Worm (Caenorhabditis elegans): ENCODE measurements around the gene T05A8.7.
A peak's percentile ranks its signal among the peaks of the same experiment; 100 is the strongest.

Gene T05A8.7

DNA sequence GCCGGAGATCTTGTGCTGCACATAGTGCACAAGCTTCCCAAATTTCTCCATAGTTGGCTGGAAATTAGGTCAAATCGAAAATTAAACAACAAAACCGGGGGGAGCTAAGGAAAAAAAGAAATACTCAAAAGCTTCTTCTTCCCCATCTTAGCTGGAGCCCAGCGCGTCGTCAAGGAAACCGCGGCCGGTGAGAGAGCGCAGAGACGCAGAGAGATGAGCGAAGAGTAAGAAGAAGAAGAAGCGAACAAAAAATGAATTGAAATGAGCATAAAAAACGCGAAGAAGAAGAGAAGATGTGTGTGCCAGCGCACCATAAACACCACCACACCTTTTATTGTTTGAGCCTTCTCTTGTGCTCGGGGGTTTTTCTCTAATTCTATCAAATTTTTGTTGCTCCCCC is 7.0 kb downstream of the T05A8.7 start, which contains the start of gene wdr-31:
TSS of gene wdr-31 (minus strand) at position 101 of the 400 bp plus-strand sequence.
- TF ChIP-seq pes-1 (GFP tag; IDR thresholded peaks at IDR 0.05) (no peak), scrt-1 (GFP tag; IDR thresholded peaks at IDR 0.05) (no peak), tbx-37 (GFP tag; conservative IDR thresholded peaks at IDR 0.05) (no peak), aly-1 (tag; optimal IDR thresholded peaks at IDR 0.05) (no peak), hmbx-1 (tag; optimal IDR thresholded peaks at IDR 0.05) (no peak), hmg-4 (GFP tag; optimal IDR thresholded peaks at IDR 0.05) (no peak), ceh-13 (GFP tag; optimal IDR thresholded peaks at IDR 0.05) (no peak), tra-4 (tag; optimal IDR thresholded peaks at IDR 0.05) (no peak), ceh-36 (tag; optimal IDR thresholded peaks at IDR 0.05) (no peak), ets-7 (tag; optimal IDR thresholded peaks at IDR 0.05) (no peak), sea-1 (GFP tag; conservative IDR thresholded peaks at IDR 0.05) (no peak), tbx-11 (GFP tag; IDR thresholded peaks at IDR 0.05) (no peak)

ce11 chrII:2734735-2735134 is 7.4 kb downstream of the T05A8.7 start:
- TF ChIP-seq B0310.2 (tag; optimal IDR thresholded peaks at IDR 0.05) (no peak), scrt-1 (GFP tag; IDR thresholded peaks at IDR 0.05) (0 out of 2 replicates have a peak, but pooled peaks have one; percentile 27)

DNA sequence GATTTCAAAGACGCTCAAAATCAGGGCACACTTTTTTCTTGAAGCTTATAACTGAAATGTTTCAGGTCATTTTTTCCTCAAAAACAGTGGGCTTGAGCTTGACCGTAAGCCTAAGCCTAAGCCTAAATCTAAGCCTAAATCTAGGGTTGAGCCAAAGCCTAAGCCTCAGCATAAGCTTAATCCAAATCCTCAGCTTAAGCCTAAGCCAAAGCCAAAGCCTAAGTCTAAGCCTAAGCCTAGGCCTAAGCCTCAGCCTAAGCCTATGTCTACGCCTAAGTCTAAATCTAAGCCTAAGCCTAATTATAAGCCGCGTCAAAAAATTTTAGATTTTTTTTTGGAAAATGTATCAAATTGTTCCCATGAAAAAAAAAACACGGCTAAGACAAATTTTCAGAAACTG is 7.9 kb downstream of the T05A8.7 start:
- TF ChIP-seq ceh-13 (GFP tag; optimal IDR thresholded peaks at IDR 0.05) (no peak), ceh-36 (tag; optimal IDR thresholded peaks at IDR 0.05) (peak; percentile 66), flt-1 (GFP tag; IDR thresholded peaks at IDR 0.05) (no peak)

- TF ChIP-seq ets-7 (tag; optimal IDR thresholded peaks at IDR 0.05) (no peak), B0310.2 (tag; optimal IDR thresholded peaks at IDR 0.05) (no peak), ceh-36 (tag; optimal IDR thresholded peaks at IDR 0.05) (no peak), tbx-37 (GFP tag; conservative IDR thresholded peaks at IDR 0.05) (no peak), tra-4 (tag; optimal IDR thresholded peaks at IDR 0.05) (no peak), hmg-4 (GFP tag; optimal IDR thresholded peaks at IDR 0.05) (no peak)
Observed at ce11 chrII:2730647-2731046, 11.5 kb downstream of the T05A8.7 start.

ce11 chrII:2726774-2727173 is 15.4 kb downstream of the T05A8.7 start:
- no peak for TF ChIP-seq hmg-4 (GFP tag; optimal IDR thresholded peaks at IDR 0.05)
- TF ChIP-seq ceh-13 (GFP tag; optimal IDR thresholded peaks at IDR 0.05), result no peak
- no peak for TF ChIP-seq aly-1 (tag; optimal IDR thresholded peaks at IDR 0.05)
- TF ChIP-seq scrt-1 (GFP tag; IDR thresholded peaks at IDR 0.05), result no peak
- no peak for TF ChIP-seq ceh-36 (tag; optimal IDR thresholded peaks at IDR 0.05)
- no peak for TF ChIP-seq tbx-11 (GFP tag; IDR thresholded peaks at IDR 0.05)
- no peak for TF ChIP-seq pes-1 (GFP tag; IDR thresholded peaks at IDR 0.05)
- no peak for TF ChIP-seq flt-1 (GFP tag; IDR thresholded peaks at IDR 0.05)
- no peak for TF ChIP-seq tra-4 (tag; optimal IDR thresholded peaks at IDR 0.05)
- TF ChIP-seq sea-1 (GFP tag; conservative IDR thresholded peaks at IDR 0.05), result no peak
- TF ChIP-seq ets-7 (tag; optimal IDR thresholded peaks at IDR 0.05), result no peak
- no peak for TF ChIP-seq hmbx-1 (tag; optimal IDR thresholded peaks at IDR 0.05)

- TF ChIP-seq hmg-4 (GFP tag; optimal IDR thresholded peaks at IDR 0.05) (no peak), sea-1 (GFP tag; conservative IDR thresholded peaks at IDR 0.05) (no peak), ets-7 (tag; optimal IDR thresholded peaks at IDR 0.05) (no peak), ceh-36 (tag; optimal IDR thresholded peaks at IDR 0.05) (no peak), pes-1 (GFP tag; IDR thresholded peaks at IDR 0.05) (no peak), scrt-1 (GFP tag; IDR thresholded peaks at IDR 0.05) (no peak)
Observed at ce11 chrII:2725561-2725960, 16.6 kb downstream of the T05A8.7 start, which contains the start of the genes T05A8.11 and nep-2. T05A8.11 (minus strand) TSS chrII:2725661. nep-2 (minus strand) TSS chrII:2725752.

ce11 chrII:2721992-2722391 is 20.2 kb downstream of the T05A8.7 start:
- TF ChIP-seq ama-1 (optimal IDR thresholded peaks at IDR 0.05), result no peak
- no peak for TF ChIP-seq tra-4 (tag; optimal IDR thresholded peaks at IDR 0.05)
- no peak for TF ChIP-seq sea-1 (GFP tag; conservative IDR thresholded peaks at IDR 0.05)
- TF ChIP-seq hnd-1 (tag; optimal IDR thresholded peaks at IDR 0.05), result no peak
- TF ChIP-seq scrt-1 (GFP tag; IDR thresholded peaks at IDR 0.05), result no peak
- no peak for TF ChIP-seq pes-1 (GFP tag; IDR thresholded peaks at IDR 0.05)
- TF ChIP-seq tbx-37 (GFP tag; conservative IDR thresholded peaks at IDR 0.05), result no peak
- TF ChIP-seq F13C5.2 (tag; optimal IDR thresholded peaks at IDR 0.05), result no peak
- no peak for TF ChIP-seq hmbx-1 (tag; optimal IDR thresholded peaks at IDR 0.05)
- TF ChIP-seq flt-1 (GFP tag; IDR thresholded peaks at IDR 0.05), result no peak
- TF ChIP-seq ceh-13 (GFP tag; optimal IDR thresholded peaks at IDR 0.05), result no peak
- TF ChIP-seq hmg-4 (GFP tag; optimal IDR thresholded peaks at IDR 0.05), result no peak
- no peak for TF ChIP-seq B0310.2 (tag; optimal IDR thresholded peaks at IDR 0.05)

DNA sequence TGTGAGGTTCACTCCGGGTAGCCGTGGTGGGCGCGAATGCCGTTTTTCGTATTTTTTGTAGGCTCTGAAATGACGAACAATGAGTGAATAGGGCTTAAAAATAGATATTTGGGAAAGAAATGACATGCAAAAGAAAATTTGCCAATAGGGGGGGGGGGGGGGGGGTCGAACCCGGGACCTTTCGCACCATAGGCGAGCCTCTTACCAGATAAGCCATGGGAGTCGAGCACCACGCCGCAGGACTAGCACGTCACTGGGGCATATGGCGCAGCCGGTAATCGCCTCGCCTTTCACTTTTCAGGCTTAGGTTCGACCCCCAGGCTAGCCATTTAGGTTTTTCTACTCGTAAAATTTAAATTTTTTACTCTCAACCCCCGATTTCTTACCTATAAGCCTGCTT is 22.9 kb downstream of the T05A8.7 start:
- TF ChIP-seq F13C5.2 (tag; optimal IDR thresholded peaks at IDR 0.05) (no peak), ceh-13 (GFP tag; optimal IDR thresholded peaks at IDR 0.05) (no peak), hnd-1 (tag; optimal IDR thresholded peaks at IDR 0.05) (no peak), aly-1 (tag; optimal IDR thresholded peaks at IDR 0.05) (no peak), ets-7 (tag; optimal IDR thresholded peaks at IDR 0.05) (no peak), sea-1 (GFP tag; conservative IDR thresholded peaks at IDR 0.05) (no peak), ama-1 (optimal IDR thresholded peaks at IDR 0.05) (no peak)

- TF ChIP-seq tbx-37 (GFP tag; conservative IDR thresholded peaks at IDR 0.05) (no peak), hmg-4 (GFP tag; optimal IDR thresholded peaks at IDR 0.05) (no peak), B0310.2 (tag; optimal IDR thresholded peaks at IDR 0.05) (no peak), hnd-1 (tag; optimal IDR thresholded peaks at IDR 0.05) (no peak), F13C5.2 (tag; optimal IDR thresholded peaks at IDR 0.05) (no peak), ama-1 (optimal IDR thresholded peaks at IDR 0.05) (no peak), ceh-13 (GFP tag; optimal IDR thresholded peaks at IDR 0.05) (no peak)
Observed at ce11 chrII:2717335-2717734, 24.8 kb downstream of the T05A8.7 start, which contains the start of gene T05A8.3. T05A8.3 (minus strand) TSS chrII:2717435.
